Fruit fly (Drosophila melanogaster): Measurements from ENCODE around the gene CG11841.

The CG11841 gene

dm6 chr3R:29075631-29076398 is 25.0 kb downstream of the CG11841 start (continued):
- TF ChIP-seq Dfd (GFP tag; optimal IDR thresholded peaks at IDR 0.05) (no peak), Antp (GFP tag; optimal IDR thresholded peaks at IDR 0.05) (no peak), ems (GFP tag; optimal IDR thresholded peaks at IDR 0.05) (no peak), CG13296 (GFP tag; optimal IDR thresholded peaks at IDR 0.05) (no peak), Ada2b (GFP tag; IDR thresholded peaks at IDR 0.05) (peak; percentile 35; the same call in 1 of the 2 replicates), dmrt99B (tag; optimal IDR thresholded peaks at IDR 0.05) (peak; percentile 37), CG10147 (GFP tag; optimal IDR thresholded peaks at IDR 0.05) (peak; percentile 29), CG5245 (GFP tag; optimal IDR thresholded peaks at IDR 0.05) (no peak), exex (tag; optimal IDR thresholded peaks at IDR 0.05) (no peak), CG32532 (GFP tag; IDR thresholded peaks at IDR 0.05) (0 out of 2 replicates have a peak, but pooled peaks have one; percentile 7), Hr78 (GFP tag; optimal IDR thresholded peaks at IDR 0.05) (no peak), gt (GFP tag; IDR thresholded peaks at IDR 0.05) (no peak), HLH3B (GFP tag; IDR thresholded peaks at IDR 0.05) (no peak), CG4404 (GFP tag; IDR thresholded peaks at IDR 0.05) (no peak), cwo (GFP tag; optimal IDR thresholded peaks at IDR 0.05) (peak; percentile 24), crp (GFP tag; optimal IDR thresholded peaks at IDR 0.05) (no peak), wek (GFP tag; optimal IDR thresholded peaks at IDR 0.05) (no peak), abd-A (tag; optimal IDR thresholded peaks at IDR 0.05) (no peak), sens (GFP tag) (peak; percentile 77), pho (GFP tag; optimal IDR thresholded peaks at IDR 0.05) (no peak), CG13424 (tag; optimal IDR thresholded peaks at IDR 0.05) (no peak), CG5953 (GFP tag; IDR thresholded peaks at IDR 0.05) (no peak), tup (GFP tag; optimal IDR thresholded peaks at IDR 0.05) (no peak), CG34224 (GFP tag; IDR thresholded peaks at IDR 0.05; ENCODE audit: partially characterized antibody) (no peak), repo (GFP tag; optimal IDR thresholded peaks at IDR 0.05) (no peak), CG7745 (tag; optimal IDR thresholded peaks at IDR 0.05) (no peak), zfh1 (GFP tag; IDR thresholded peaks at IDR 0.05) (no peak), CG10321 (GFP tag; IDR thresholded peaks at IDR 0.05) (no peak), CG7271 (tag; optimal IDR thresholded peaks at IDR 0.05) (no peak), Abd-B (GFP tag; optimal IDR thresholded peaks at IDR 0.05) (peak; percentile 51), dm (GFP tag; optimal IDR thresholded peaks at IDR 0.05) (no peak), NC2β (GFP tag; optimal IDR thresholded peaks at IDR 0.05) (no peak), jumu (GFP tag; optimal IDR thresholded peaks at IDR 0.05) (no peak), wor (GFP tag; IDR thresholded peaks at IDR 0.05) (no peak), Scr (GFP tag; IDR thresholded peaks at IDR 0.05; ENCODE audit: partially characterized antibody) (no peak), Dip2 (GFP tag; IDR thresholded peaks at IDR 0.05) (no peak), sima (GFP tag; optimal IDR thresholded peaks at IDR 0.05) (no peak), Kr (GFP tag; optimal IDR thresholded peaks at IDR 0.05) (no peak), CG12744 (GFP tag; optimal IDR thresholded peaks at IDR 0.05) (no peak), stc (GFP tag; IDR thresholded peaks at IDR 0.05) (peak; percentile 45), vnd (GFP tag; IDR thresholded peaks at IDR 0.05; ENCODE audit: partially characterized antibody) (no peak), Hmx (GFP tag; optimal IDR thresholded peaks at IDR 0.05) (no peak), br (optimal IDR thresholded peaks at IDR 0.05) (no peak), CG43689 (GFP tag; IDR thresholded peaks at IDR 0.05) (no peak), sug (tag; optimal IDR thresholded peaks at IDR 0.05) (no peak), Six4 (GFP tag; optimal IDR thresholded peaks at IDR 0.05) (no peak), ash1 (GFP tag; optimal IDR thresholded peaks at IDR 0.05) (no peak), Xbp1 (GFP tag; optimal IDR thresholded peaks at IDR 0.05) (peak; percentile 25), CG15696 (tag; optimal IDR thresholded peaks at IDR 0.05) (no peak), CG14667 (GFP tag; IDR thresholded peaks at IDR 0.05) (no peak)
